Worm (Caenorhabditis elegans) whole organism, L4 larva: ENCODE measurements around the gene snt-7.

Source experiments
- F10B5.3 ChIP-seq: sonication (generic microtip); optimal IDR thresholded peaks from 2 replicates; lab custom pipeline; 2016; ENCODE audit warnings: mild to moderate bottlenecking, missing genetic modification characterization, missing compliant biosample characterization
- fos-1 ChIP-seq: fragments of 150-350 bp; optimal IDR thresholded peaks from 2 replicates; lab custom pipeline; 2014; ENCODE audit warnings: missing biosample characterization, missing genetic modification characterization
- lin-38 ChIP-seq: fragments of 200-800 bp; sonication (Bioruptor generic); IDR thresholded peaks from 2 replicates; pipeline ENCODE4 v1.3.6; 2022; ENCODE audit warnings: missing genetic modification reagents, missing genetic modification characterization, missing compliant biosample characterization
- lsy-2 ChIP-seq, 2 experiments: fragments of 150-350 bp in 1 of 2; sonication (generic microtip) in 1 of 2; optimal IDR thresholded peaks; 2 replicates each; lab custom pipeline; 2014 to 2017; ENCODE audit warnings: missing biosample characterization in 2 of 2, missing genetic modification characterization in 2 of 2
- mdl-1 ChIP-seq, 2 experiments: fragments of 150-350 bp in 1 of 2; sonication (generic microtip) in 1 of 2; optimal IDR thresholded peaks; 2 replicates each; lab custom pipeline; 2014 to 2017; ENCODE audit warnings: missing biosample characterization in 2 of 2, missing genetic modification characterization in 2 of 2
- tra-1 ChIP-seq: fragments of 200-800 bp; sonication (Bioruptor generic); IDR thresholded peaks from 2 replicates; pipeline ENCODE4 v1.3.6; 2022; ENCODE audit warnings: missing genetic modification reagents, missing genetic modification characterization, missing compliant biosample characterization
- zip-11 ChIP-seq: fragments of 200-800 bp; sonication (Bioruptor generic); IDR thresholded peaks from 2 replicates; pipeline ENCODE4 v1.3.6; 2022; ENCODE audit warnings: missing genetic modification characterization, missing compliant biosample characterization

- TF ChIP-seq zip-11 (GFP tag; lab: Robert Waterston, UW), result no peak
- TF ChIP-seq fos-1, result no peak
- no peak for TF ChIP-seq lsy-2 (tag; optimal IDR thresholded peaks at IDR 0.05; lab: Kevin White, UChicago)
- no peak for TF ChIP-seq F10B5.3 (tag; lab: Kevin White, UChicago)
- no peak for TF ChIP-seq tra-1 (GFP tag; lab: Robert Waterston, UW)
- no peak for TF ChIP-seq lin-38 (GFP tag; lab: Robert Waterston, UW)
- no peak for TF ChIP-seq mdl-1 (tag; optimal IDR thresholded peaks at IDR 0.05; lab: Kevin White, UChicago)
Observed at ce11 chrX:15215272-15215671, 16.3 kb upstream of the snt-7 start.
